Comparison of ENCODE assay signal across 2 fruit fly cellular contexts in the genomic region with DNA sequence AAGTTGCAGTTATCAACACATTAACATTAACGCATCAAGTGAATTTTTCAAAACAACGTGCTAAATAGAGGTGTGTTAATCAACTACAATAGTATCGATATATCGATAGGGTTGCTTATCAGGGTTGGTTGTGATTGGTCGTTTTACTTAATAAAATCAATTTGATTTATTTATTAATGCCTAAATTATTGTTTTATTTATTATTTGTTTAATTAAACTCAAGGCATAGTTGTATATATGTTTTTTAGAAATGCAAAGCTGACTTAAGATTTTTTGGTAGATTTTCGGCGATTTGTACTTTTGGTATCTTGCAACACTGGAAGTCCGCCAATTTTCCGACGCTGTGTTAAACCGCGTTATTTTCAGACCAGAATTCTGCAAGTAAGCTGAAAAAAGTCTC.
TF ChIP-seq lines count a peak whose summit lies in the region.

A gene (minus strand): TSS at position 88 of the 400 bp plus-strand sequence.
A gene (plus strand): TSS at position 314 of the 400 bp plus-strand sequence.

TF ChIP-seq in whole organism, embryonic, 481 proteins besides CTCF, POLR2A, EP300 and RAD21 (continued from another document and continues in another):
- TF ChIP-seq slbo (GFP tag; IDR thresholded peaks at IDR 0.05; lab: Robert Waterston, UW): peak; percentile 74
- no peak for TF ChIP-seq fu2 (GFP tag; optimal IDR thresholded peaks at IDR 0.05; lab: Kevin White, UChicago)
- TF ChIP-seq CG11093 (GFP tag; IDR thresholded peaks at IDR 0.05; lab: Robert Waterston, UW): no peak
- peak; percentile 89 for TF ChIP-seq Sry-δ (GFP tag; optimal IDR thresholded peaks at IDR 0.05; lab: Kevin White, UChicago)
- no peak for TF ChIP-seq Usf (GFP tag; optimal IDR thresholded peaks at IDR 0.05; lab: Kevin White, UChicago)
- peak; percentile 39 for TF ChIP-seq Antp (GFP tag; optimal IDR thresholded peaks at IDR 0.05; lab: Kevin White, UChicago)
- no peak for TF ChIP-seq z (GFP tag; IDR thresholded peaks at IDR 0.05; lab: Robert Waterston, UW)
- peak; percentile 48; the same call in 1 of the 2 replicates for TF ChIP-seq CG14667 (GFP tag; IDR thresholded peaks at IDR 0.05; lab: Robert Waterston, UW)
- peak; percentile 48 for TF ChIP-seq CG3065 (GFP tag; optimal IDR thresholded peaks at IDR 0.05; lab: Kevin White, UChicago)
- TF ChIP-seq CG2129 (GFP tag; IDR thresholded peaks at IDR 0.05; lab: Robert Waterston, UW; ENCODE audit: partially characterized antibody): peak; percentile 89
- no peak for TF ChIP-seq sr (GFP tag; IDR thresholded peaks at IDR 0.05; lab: Robert Waterston, UW)
- peak; percentile 82 for TF ChIP-seq Bgb (GFP tag; IDR thresholded peaks at IDR 0.05; lab: Robert Waterston, UW; ENCODE audit: partially characterized antibody)
- TF ChIP-seq CG18764 (GFP tag; optimal IDR thresholded peaks at IDR 0.05; lab: Kevin White, UChicago): peak; percentile 72
- no peak for TF ChIP-seq CG8944 (GFP tag; optimal IDR thresholded peaks at IDR 0.05; lab: Kevin White, UChicago)
- TF ChIP-seq CG15696 (tag; optimal IDR thresholded peaks at IDR 0.05; lab: Kevin White, UChicago): peak; percentile 60
- no peak for TF ChIP-seq CG17568 (GFP tag; optimal IDR thresholded peaks at IDR 0.05; lab: Kevin White, UChicago)
- TF ChIP-seq Bteb2 (GFP tag; optimal IDR thresholded peaks at IDR 0.05; lab: Kevin White, UChicago): peak; percentile 45
- TF ChIP-seq crp (GFP tag; optimal IDR thresholded peaks at IDR 0.05; lab: Kevin White, UChicago): no peak
- TF ChIP-seq Side (GFP tag; optimal IDR thresholded peaks at IDR 0.05; lab: Kevin White, UChicago): no peak
- no peak for TF ChIP-seq CG6813 (GFP tag; optimal IDR thresholded peaks at IDR 0.05; lab: Kevin White, UChicago)
- TF ChIP-seq gro (GFP tag; optimal IDR thresholded peaks at IDR 0.05; lab: Kevin White, UChicago): no peak
- TF ChIP-seq CG13296 (GFP tag; optimal IDR thresholded peaks at IDR 0.05; lab: Kevin White, UChicago): peak; percentile 48
- TF ChIP-seq CG10543 (GFP tag; optimal IDR thresholded peaks at IDR 0.05; lab: Kevin White, UChicago): peak; percentile 32
- TF ChIP-seq tin (GFP tag; optimal IDR thresholded peaks at IDR 0.05; lab: Kevin White, UChicago): peak; percentile 77
- no peak for TF ChIP-seq CG6854 (GFP tag; optimal IDR thresholded peaks at IDR 0.05; lab: Kevin White, UChicago)
- peak; percentile 3 for TF ChIP-seq pum (GFP tag; optimal IDR thresholded peaks at IDR 0.05; lab: Kevin White, UChicago)
- TF ChIP-seq CG31388 (GFP tag; optimal IDR thresholded peaks at IDR 0.05; lab: Kevin White, UChicago): no peak
- TF ChIP-seq sisA (GFP tag; IDR thresholded peaks at IDR 0.05; lab: Robert Waterston, UW): peak; percentile 58
- TF ChIP-seq CG4707 (GFP tag; optimal IDR thresholded peaks at IDR 0.05; lab: Kevin White, UChicago): no peak
- TF ChIP-seq repo (GFP tag; optimal IDR thresholded peaks at IDR 0.05; lab: Kevin White, UChicago): no peak
- peak; percentile 56 for TF ChIP-seq CG6689 (GFP tag; IDR thresholded peaks at IDR 0.05; lab: Robert Waterston, UW)
- TF ChIP-seq gsb-n (tag; optimal IDR thresholded peaks at IDR 0.05; lab: Kevin White, UChicago): peak; percentile 75
- no peak for TF ChIP-seq Gsc (GFP tag; IDR thresholded peaks at IDR 0.05; lab: Robert Waterston, UW)
- TF ChIP-seq CG8765 (GFP tag; IDR thresholded peaks at IDR 0.05; lab: Robert Waterston, UW): peak; percentile 24
- no peak for TF ChIP-seq rib (GFP tag; IDR thresholded peaks at IDR 0.05; lab: Robert Waterston, UW)
- peak; percentile 8 for TF ChIP-seq NC2α (GFP tag; optimal IDR thresholded peaks at IDR 0.05; lab: Kevin White, UChicago)
- peak; percentile 80 for TF ChIP-seq CG17361 (GFP tag; IDR thresholded peaks at IDR 0.05; lab: Robert Waterston, UW)
- peak; percentile 82 for TF ChIP-seq CoRest (tag; optimal IDR thresholded peaks at IDR 0.05; lab: Kevin White, UChicago)
- peak; percentile 69 for TF ChIP-seq slou (GFP tag; optimal IDR thresholded peaks at IDR 0.05; lab: Kevin White, UChicago)
- peak; percentile 85 for TF ChIP-seq CG9932 (GFP tag; IDR thresholded peaks at IDR 0.05; lab: Robert Waterston, UW)
- peak; percentile 30 for TF ChIP-seq NC2β (GFP tag; optimal IDR thresholded peaks at IDR 0.05; lab: Kevin White, UChicago)
- TF ChIP-seq her (GFP tag; optimal IDR thresholded peaks at IDR 0.05; lab: Kevin White, UChicago): no peak
- TF ChIP-seq Gug (GFP tag; IDR thresholded peaks at IDR 0.05; lab: Robert Waterston, UW): 0 out of 4 replicates have a peak, but pooled peaks have one; percentile 20
- peak; percentile 74 for TF ChIP-seq CG9727 (GFP tag; optimal IDR thresholded peaks at IDR 0.05; lab: Kevin White, UChicago)
- TF ChIP-seq CG5245 (GFP tag; optimal IDR thresholded peaks at IDR 0.05; lab: Kevin White, UChicago): peak; percentile 49
- peak; percentile 35; the same call in 1 of the 3 replicates for TF ChIP-seq otp (GFP tag; IDR thresholded peaks at IDR 0.05; lab: Robert Waterston, UW)
- no peak for TF ChIP-seq hth (optimal IDR thresholded peaks at IDR 0.05; lab: Kevin White, UChicago)
- no peak for TF ChIP-seq pfk (GFP tag; optimal IDR thresholded peaks at IDR 0.05; lab: Kevin White, UChicago)
- TF ChIP-seq Hr3 (GFP tag; optimal IDR thresholded peaks at IDR 0.05; lab: Kevin White, UChicago): peak; percentile 75
- peak; percentile 79 for TF ChIP-seq bbx (GFP tag; IDR thresholded peaks at IDR 0.05; lab: Robert Waterston, UW; ENCODE audit: partially characterized antibody)
- no peak for TF ChIP-seq pan (optimal IDR thresholded peaks at IDR 0.05; lab: Kevin White, UChicago)
- TF ChIP-seq pan (GFP tag; optimal IDR thresholded peaks at IDR 0.05 in 1 of 2, IDR thresholded peaks at IDR 0.05 in 1 of 2): peak in 1 of 2 experiments; percentile 62
- TF ChIP-seq E2f2 (GFP tag; IDR thresholded peaks at IDR 0.05; lab: Robert Waterston, UW): peak; percentile 89
- TF ChIP-seq onecut (GFP tag; IDR thresholded peaks at IDR 0.05; lab: Robert Waterston, UW): no peak
- TF ChIP-seq gfzf (GFP tag; optimal IDR thresholded peaks at IDR 0.05; lab: Kevin White, UChicago): peak; percentile 54
- peak; percentile 45 for TF ChIP-seq al (GFP tag; IDR thresholded peaks at IDR 0.05; lab: Robert Waterston, UW)
- TF ChIP-seq NFAT (GFP tag; IDR thresholded peaks at IDR 0.05; lab: Robert Waterston, UW): peak; percentile 64
- TF ChIP-seq CG8924 (tag; optimal IDR thresholded peaks at IDR 0.05; lab: Kevin White, UChicago): peak; percentile 77
- no peak for TF ChIP-seq Dip3 (GFP tag; optimal IDR thresholded peaks at IDR 0.05; lab: Kevin White, UChicago)
- TF ChIP-seq ham (GFP tag; IDR thresholded peaks at IDR 0.05; lab: Robert Waterston, UW): no peak
- TF ChIP-seq MTF-1 (GFP tag; optimal IDR thresholded peaks at IDR 0.05; lab: Kevin White, UChicago; ENCODE audit: borderline replicate concordance): no peak
- TF ChIP-seq Xrp1 (GFP tag; IDR thresholded peaks at IDR 0.05; lab: Robert Waterston, UW): peak; percentile 80
- TF ChIP-seq ro (GFP tag; IDR thresholded peaks at IDR 0.05; lab: Robert Waterston, UW): no peak
- TF ChIP-seq trh (GFP tag; optimal IDR thresholded peaks at IDR 0.05; lab: Kevin White, UChicago): peak; percentile 4

TF ChIP-seq in whole organism, prepupa, 60 proteins besides CTCF, POLR2A, EP300 and RAD21 (continued from another document):
- TF ChIP-seq CG6792 (GFP tag; optimal IDR thresholded peaks at IDR 0.05; lab: Kevin White, UChicago): peak; percentile 51
- TF ChIP-seq Eip78C (GFP tag; lab: Kevin White, UChicago): peak; percentile 85
- TF ChIP-seq fd85E (GFP tag; optimal IDR thresholded peaks at IDR 0.05; lab: Kevin White, UChicago): no peak
- peak; percentile 12 for TF ChIP-seq Lpt (GFP tag; optimal IDR thresholded peaks at IDR 0.05; lab: Kevin White, UChicago)
- no peak for TF ChIP-seq dac (GFP tag; optimal IDR thresholded peaks at IDR 0.05; lab: Kevin White, UChicago)
- TF ChIP-seq Met (GFP tag; optimal IDR thresholded peaks at IDR 0.05; lab: Kevin White, UChicago): peak; percentile 66
- TF ChIP-seq Gug (GFP tag; IDR thresholded peaks at IDR 0.05; lab: Robert Waterston, UW): no peak
- peak; percentile 63 for TF ChIP-seq CG3032 (tag; optimal IDR thresholded peaks at IDR 0.05; lab: Kevin White, UChicago)
- no peak for TF ChIP-seq Sox102F (GFP tag; optimal IDR thresholded peaks at IDR 0.05; lab: Kevin White, UChicago)
- no peak for TF ChIP-seq Eip75B (GFP tag; optimal IDR thresholded peaks at IDR 0.05; lab: Kevin White, UChicago)
